Worm (Caenorhabditis elegans): Measurements from ENCODE around the gene srbc-42.
"Not testable (repeated sequence)": the region's sequence is repeated elsewhere in the genome, so short reads cannot be mapped to it uniquely, and the experiment has no call there.

srbc-42 gene

ce11 chrV:2156830-2157229 lies 34.2 kb downstream of the srbc-42 start, which contains the start of gene srbc-22:
Gene srbc-22 (plus strand): TSS chrV:2157130.
- no peak for TF ChIP-seq unc-62 (GFP tag; optimal IDR thresholded peaks at IDR 0.05)

- TF ChIP-seq unc-62 (GFP tag; optimal IDR thresholded peaks at IDR 0.05), result no peak
Observed at ce11 chrV:2155232-2155631, 35.8 kb downstream of the srbc-42 start, which contains the start of gene srbc-21. Gene srbc-21 (plus strand): TSS chrV:2155532.

- TF ChIP-seq unc-62 (GFP tag; optimal IDR thresholded peaks at IDR 0.05), result no peak
Observed at ce11 chrV:2153274-2153673, 37.7 kb downstream of the srbc-42 start, which contains the start of gene srbc-23. Gene srbc-23 (plus strand): TSS chrV:2153574.

ce11 chrV:2151458-2151857 lies 39.6 kb downstream of the srbc-42 start, which contains the start of gene srbc-24:
Gene srbc-24 (plus strand): TSS chrV:2151758.
- no peak for TF ChIP-seq unc-62 (GFP tag; optimal IDR thresholded peaks at IDR 0.05)

- no peak for TF ChIP-seq unc-62 (GFP tag; optimal IDR thresholded peaks at IDR 0.05)
Observed at ce11 chrV:2150876-2151275, 40.1 kb downstream of the srbc-42 start, which contains the start of gene C45H4.13. Gene C45H4.13 (minus strand): TSS chrV:2150976.

ce11 chrV:2149432-2149831 lies 41.6 kb downstream of the srbc-42 start, which contains the start of gene C45H4.21:
Gene C45H4.21 (minus strand): TSS chrV:2149532.
- TF ChIP-seq unc-62 (GFP tag; optimal IDR thresholded peaks at IDR 0.05), result no peak

ce11 chrV:2146795-2147194 lies 44.2 kb downstream of the srbc-42 start, which contains the start of gene srbc-20:
Gene srbc-20 (plus strand): TSS chrV:2147095.
- TF ChIP-seq unc-62 (GFP tag; optimal IDR thresholded peaks at IDR 0.05), result no peak

- no peak for TF ChIP-seq unc-62 (GFP tag; optimal IDR thresholded peaks at IDR 0.05)
Observed at ce11 chrV:2146044-2146443, 45.0 kb downstream of the srbc-42 start, which contains the start of gene str-52. Gene str-52 (minus strand): TSS chrV:2146144.

ce11 chrV:2144408-2144807 lies 46.6 kb downstream of the srbc-42 start, which contains the start of gene F22F7.12:
Gene F22F7.12 (minus strand): TSS chrV:2144508.
- TF ChIP-seq unc-62 (GFP tag; optimal IDR thresholded peaks at IDR 0.05), result not testable (repeated sequence)

- TF ChIP-seq unc-62 (GFP tag; optimal IDR thresholded peaks at IDR 0.05), result no peak
Observed at ce11 chrV:2139918-2140317, 51.1 kb downstream of the srbc-42 start, which contains the start of gene F22F7.7. Gene F22F7.7 (minus strand): TSS chrV:2140042.

Data from whole organism, dauer.